Fruit fly (Drosophila melanogaster) whole organism, adult: Measurements from ENCODE around the gene CG33769.

Experiments
- CG11617 ChIP-seq: fragments of 200-800 bp; sonication (Bioruptor generic); optimal IDR thresholded peaks from 2 replicates; lab custom pipeline; 2017; ENCODE audit warnings: mild to moderate bottlenecking, missing biosample characterization, missing genetic modification reagents, missing genetic modification characterization
- CG12768 ChIP-seq: fragments of 200-800 bp; sonication (Bioruptor generic); optimal IDR thresholded peaks from 2 replicates; lab custom pipeline; 2017; ENCODE audit warnings: missing biosample characterization, missing genetic modification characterization, mild to moderate bottlenecking, moderate library complexity, missing genetic modification reagents
- CG14711 ChIP-seq: fragments of 200-800 bp; sonication (Bioruptor generic); optimal IDR thresholded peaks from 2 replicates; lab custom pipeline; 2018; ENCODE audit warnings: missing biosample characterization, mild to moderate bottlenecking, missing genetic modification characterization, moderate library complexity
- CG1620 ChIP-seq: fragments of 200-800 bp; sonication (Bioruptor generic); optimal IDR thresholded peaks from 2 replicates; lab custom pipeline; 2016; ENCODE audit warnings: missing biosample characterization, missing genetic modification characterization
- CG33017 ChIP-seq: fragments of 200-800 bp; sonication (Bioruptor generic); optimal IDR thresholded peaks from 2 replicates; lab custom pipeline; 2018; ENCODE audit warnings: missing biosample characterization, mild to moderate bottlenecking, missing genetic modification characterization, moderate library complexity
- CG5204 ChIP-seq: fragments of 200-800 bp; sonication (Bioruptor generic); optimal IDR thresholded peaks from 2 replicates; lab custom pipeline; 2016; ENCODE audit warnings: missing biosample characterization, missing genetic modification characterization
- CG7045 ChIP-seq: fragments of 200-800 bp; sonication (Bioruptor generic); optimal IDR thresholded peaks from 2 replicates; lab custom pipeline; 2017; ENCODE audit warnings: missing biosample characterization, mild to moderate bottlenecking, missing genetic modification characterization
- CG7101 ChIP-seq: fragments of 200-800 bp; sonication (Bioruptor generic); optimal IDR thresholded peaks from 2 replicates; lab custom pipeline; 2018; ENCODE audit warnings: missing biosample characterization, mild to moderate bottlenecking, missing genetic modification characterization, moderate library complexity
- Clk ChIP-seq: fragments of 200-800 bp; sonication (Bioruptor generic); optimal IDR thresholded peaks from 2 replicates; lab custom pipeline; 2017; ENCODE audit warnings: missing biosample characterization, missing genetic modification characterization
- Crg-1 ChIP-seq: fragments of 200-800 bp; sonication (Bioruptor generic); optimal IDR thresholded peaks from 2 replicates; lab custom pipeline; 2016; ENCODE audit warnings: missing biosample characterization, missing genetic modification characterization
- Hr96 ChIP-seq: fragments of 200-800 bp; sonication (Bioruptor generic); optimal IDR thresholded peaks from 2 replicates; lab custom pipeline; 2016; ENCODE audit warnings: missing biosample characterization, missing genetic modification characterization
- Mnt ChIP-seq: fragments of 200-800 bp; sonication (Bioruptor generic); optimal IDR thresholded peaks from 2 replicates; lab custom pipeline; 2016; ENCODE audit warnings: missing biosample characterization, mild to moderate bottlenecking, missing genetic modification characterization
- bab1 ChIP-seq: fragments of 200-800 bp; sonication (Bioruptor generic); optimal IDR thresholded peaks from 3 replicates; lab custom pipeline; 2019; ENCODE audit warnings: missing biosample characterization, mild to moderate bottlenecking, missing genetic modification characterization, moderate library complexity
- cic ChIP-seq: fragments of 200-800 bp; sonication (Bioruptor generic); optimal IDR thresholded peaks from 2 replicates; lab custom pipeline; 2017; ENCODE audit warnings: missing biosample characterization, mild to moderate bottlenecking, missing genetic modification characterization, moderate library complexity
- cnc ChIP-seq, 2 experiments: fragments of >200 bp; optimal IDR thresholded peaks; 2 replicates each; lab custom pipeline; 2017
- kay ChIP-seq: fragments of 200-800 bp; sonication (Bioruptor generic); peaks from one replicate; lab custom pipeline; 2016; ENCODE audit warnings: missing biosample characterization, missing genetic modification characterization, borderline replicate concordance
- ovo ChIP-seq: fragments of 200-800 bp; sonication (Bioruptor generic); optimal IDR thresholded peaks from 2 replicates; lab custom pipeline; 2016; ENCODE audit warnings: missing biosample characterization, missing genetic modification characterization
- pad ChIP-seq: fragments of 200-800 bp; sonication (Bioruptor generic); optimal IDR thresholded peaks from 3 replicates; lab custom pipeline; 2017; ENCODE audit warnings: missing biosample characterization, missing genetic modification characterization, mild to moderate bottlenecking, moderate library complexity, missing genetic modification reagents
- tj ChIP-seq: fragments of 200-800 bp; sonication (Bioruptor generic); optimal IDR thresholded peaks from 3 replicates; lab custom pipeline; 2017; ENCODE audit warnings: missing biosample characterization, mild to moderate bottlenecking, missing genetic modification characterization, moderate library complexity
- toe ChIP-seq: fragments of 200-800 bp; sonication (Bioruptor generic); optimal IDR thresholded peaks from 2 replicates; lab custom pipeline; 2016; ENCODE audit warnings: missing biosample characterization, missing genetic modification characterization

Gene CG33769

DNA sequence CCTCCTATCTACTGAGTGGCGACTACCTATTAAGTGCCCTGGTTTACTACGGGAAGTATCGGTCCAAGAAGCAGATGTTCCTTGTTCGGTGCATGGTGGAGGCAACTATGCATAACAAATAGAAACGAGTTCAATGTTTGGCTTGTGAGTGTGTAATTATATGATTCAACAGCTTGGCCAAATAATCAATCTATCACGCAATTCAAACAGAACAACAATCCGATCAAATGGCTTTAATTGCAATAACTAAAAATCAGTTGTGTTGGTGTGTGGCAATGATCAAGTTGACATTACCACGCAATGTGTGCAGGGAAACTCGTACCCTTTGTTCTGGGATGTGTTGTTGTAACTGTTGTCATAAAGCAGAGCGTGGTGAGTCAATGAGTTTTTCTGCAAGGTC is at the start of gene CG33769:
Gene CG33769, plus strand, starts transcription at position 301 of the 400 bp plus-strand sequence.
- TF ChIP-seq pad (GFP tag; lab: Kevin White, UChicago), result no peak
- TF ChIP-seq CG5204 (GFP tag; lab: Kevin White, UChicago), result no peak
- no peak for TF ChIP-seq Hr96 (GFP tag; lab: Kevin White, UChicago)
- no peak for TF ChIP-seq bab1 (GFP tag; lab: Kevin White, UChicago)
- no peak for TF ChIP-seq CG33017 (tag; lab: Kevin White, UChicago)
- TF ChIP-seq CG7045 (GFP tag; lab: Kevin White, UChicago), result no peak
- no peak for TF ChIP-seq Clk (GFP tag; lab: Kevin White, UChicago)
- TF ChIP-seq cic (GFP tag; lab: Kevin White, UChicago), result no peak
- TF ChIP-seq tj (GFP tag; lab: Kevin White, UChicago), result no peak
- TF ChIP-seq CG1620, result no peak
- TF ChIP-seq ovo (GFP tag; lab: Kevin White, UChicago), result no peak
- TF ChIP-seq toe (GFP tag; lab: Kevin White, UChicago), result no peak
- no peak for TF ChIP-seq Crg-1 (GFP tag; lab: Kevin White, UChicago)
- TF ChIP-seq CG7101 (tag; lab: Kevin White, UChicago), result no peak
- TF ChIP-seq CG11617 (GFP tag; lab: Kevin White, UChicago), result no peak
- no peak for TF ChIP-seq CG14711
- no peak for TF ChIP-seq Mnt (GFP tag; lab: Kevin White, UChicago)
- TF ChIP-seq CG12768 (GFP tag; lab: Kevin White, UChicago), result no peak
- TF ChIP-seq kay (GFP tag; lab: Kevin White, UChicago), result no peak

DNA sequence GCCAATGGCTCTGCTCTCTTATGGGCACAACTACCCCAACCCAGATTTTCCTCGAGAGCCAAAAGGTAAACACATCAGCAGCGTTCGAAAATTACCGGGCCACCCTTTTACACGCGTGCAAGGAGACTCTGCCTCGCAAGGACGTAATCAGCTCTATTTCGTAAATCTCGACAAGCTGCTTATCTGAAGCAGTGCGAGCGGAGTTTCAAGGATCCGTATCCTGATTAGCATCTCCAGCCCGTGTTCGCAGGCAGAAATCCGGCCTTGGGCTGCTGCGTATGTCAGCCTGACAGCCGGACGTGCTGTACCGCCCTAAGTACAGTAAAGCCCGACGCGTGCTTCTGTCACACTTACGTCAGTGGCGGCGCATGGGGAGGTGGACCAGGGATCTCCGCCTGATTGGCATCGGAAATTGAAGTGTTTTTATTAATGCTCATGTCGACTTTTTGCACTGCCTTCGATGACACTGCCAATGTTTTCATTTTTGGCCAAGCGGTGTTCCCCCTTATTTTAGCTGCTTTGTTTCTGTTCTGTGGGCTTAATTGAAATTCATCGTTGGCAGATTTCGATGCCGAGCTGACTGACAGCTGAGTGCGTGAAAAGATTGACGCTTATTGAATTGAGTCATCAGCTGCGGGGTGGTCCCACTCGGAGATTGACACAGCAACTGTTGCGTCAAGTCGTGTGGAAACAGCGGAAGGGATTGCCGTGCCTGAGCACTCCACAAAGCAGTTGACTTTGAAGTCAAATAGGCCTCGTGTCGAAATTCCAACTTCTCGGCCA is 41.9 kb upstream of the CG33769 start, which contains the start of gene ND-B14.5AL:
Gene ND-B14.5AL, plus strand, starts transcription at position 733 of the 783 bp plus-strand sequence.
- TF ChIP-seq Clk (GFP tag; lab: Kevin White, UChicago) (no peak), cic (GFP tag; lab: Kevin White, UChicago) (no peak), CG5204 (GFP tag; lab: Kevin White, UChicago) (no peak), Mnt (GFP tag; lab: Kevin White, UChicago) (no peak), kay (GFP tag; lab: Kevin White, UChicago) (no peak), CG33017 (tag; lab: Kevin White, UChicago) (no peak), bab1 (GFP tag; lab: Kevin White, UChicago) (no peak), CG11617 (GFP tag; lab: Kevin White, UChicago) (no peak), cnc (optimal IDR thresholded peaks at IDR 0.05; lab: Kevin White, UChicago) (no peak), Hr96 (GFP tag; lab: Kevin White, UChicago) (no peak), CG7101 (tag; lab: Kevin White, UChicago) (no peak)

DNA sequence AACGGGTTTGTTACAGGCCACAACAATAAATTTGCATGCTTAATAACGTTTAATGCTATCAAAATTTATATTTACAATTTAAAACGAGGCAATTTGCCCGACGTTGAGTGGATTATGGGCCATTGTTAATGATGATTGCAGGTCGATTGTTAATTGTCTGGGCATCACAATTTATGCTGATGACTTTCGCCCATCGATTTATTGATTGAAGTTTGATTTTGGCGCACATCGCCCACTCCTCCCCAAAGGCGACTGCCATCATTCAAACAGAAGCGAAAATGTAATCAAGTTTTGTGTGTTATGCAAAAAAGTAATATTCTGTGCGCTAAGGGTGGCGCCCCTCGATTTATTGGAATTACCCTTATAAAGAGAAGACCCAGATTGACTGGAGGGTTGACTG is 40.7 kb upstream of the CG33769 start:
- no peak for TF ChIP-seq Mnt (GFP tag; lab: Kevin White, UChicago)
- no peak for TF ChIP-seq CG5204 (GFP tag; lab: Kevin White, UChicago)
- TF ChIP-seq kay (GFP tag; lab: Kevin White, UChicago), result no peak
- no peak for TF ChIP-seq toe (GFP tag; lab: Kevin White, UChicago)
- TF ChIP-seq CG33017 (tag; lab: Kevin White, UChicago), result no peak
- no peak for TF ChIP-seq ovo (GFP tag; lab: Kevin White, UChicago)
- no peak for TF ChIP-seq pad (GFP tag; lab: Kevin White, UChicago)
- TF ChIP-seq tj (GFP tag; lab: Kevin White, UChicago), result no peak
- TF ChIP-seq cnc (optimal IDR thresholded peaks at IDR 0.05; lab: Kevin White, UChicago), result no peak
- no peak for TF ChIP-seq Hr96 (GFP tag; lab: Kevin White, UChicago)
- no peak for TF ChIP-seq Crg-1 (GFP tag; lab: Kevin White, UChicago)
- TF ChIP-seq CG7101 (tag; lab: Kevin White, UChicago), result no peak
- no peak for TF ChIP-seq CG7045 (GFP tag; lab: Kevin White, UChicago)
- no peak for TF ChIP-seq CG11617 (GFP tag; lab: Kevin White, UChicago)
- no peak for TF ChIP-seq bab1 (GFP tag; lab: Kevin White, UChicago)
- no peak for TF ChIP-seq cic (GFP tag; lab: Kevin White, UChicago)
- TF ChIP-seq Clk (GFP tag; lab: Kevin White, UChicago), result no peak
- TF ChIP-seq CG14711, result no peak

DNA sequence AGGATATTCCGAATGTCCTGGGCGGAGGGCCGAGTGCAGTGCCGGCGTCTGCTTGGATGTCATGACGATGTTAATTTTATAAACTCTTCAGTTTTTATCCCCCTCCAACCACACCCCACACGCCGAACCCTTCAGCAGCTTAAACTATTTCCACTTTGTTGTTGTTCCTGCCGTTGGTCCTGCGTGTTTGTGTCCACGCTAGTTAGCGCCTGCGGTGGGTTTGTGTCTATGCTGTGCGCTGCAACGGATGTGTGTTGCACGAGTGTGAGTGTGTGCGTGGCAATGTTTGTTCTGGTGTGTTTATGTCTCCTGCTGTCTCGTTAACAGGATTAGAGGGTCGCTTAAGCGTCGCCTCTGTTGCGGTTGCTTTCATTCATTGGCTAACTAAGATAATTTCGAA is 30.9 kb upstream of the CG33769 start:
- TF ChIP-seq tj (GFP tag; lab: Kevin White, UChicago) (no peak), CG11617 (GFP tag; lab: Kevin White, UChicago) (no peak), toe (GFP tag; lab: Kevin White, UChicago) (no peak), CG12768 (GFP tag; lab: Kevin White, UChicago) (no peak), CG5204 (GFP tag; lab: Kevin White, UChicago) (no peak), CG1620 (no peak), cic (GFP tag; lab: Kevin White, UChicago) (no peak), Hr96 (GFP tag; lab: Kevin White, UChicago) (no peak), Crg-1 (GFP tag; lab: Kevin White, UChicago) (no peak), cnc (optimal IDR thresholded peaks at IDR 0.05; lab: Kevin White, UChicago) (no peak), ovo (GFP tag; lab: Kevin White, UChicago) (no peak), CG33017 (tag; lab: Kevin White, UChicago) (no peak), kay (GFP tag; lab: Kevin White, UChicago) (no peak), CG14711 (no peak)

DNA sequence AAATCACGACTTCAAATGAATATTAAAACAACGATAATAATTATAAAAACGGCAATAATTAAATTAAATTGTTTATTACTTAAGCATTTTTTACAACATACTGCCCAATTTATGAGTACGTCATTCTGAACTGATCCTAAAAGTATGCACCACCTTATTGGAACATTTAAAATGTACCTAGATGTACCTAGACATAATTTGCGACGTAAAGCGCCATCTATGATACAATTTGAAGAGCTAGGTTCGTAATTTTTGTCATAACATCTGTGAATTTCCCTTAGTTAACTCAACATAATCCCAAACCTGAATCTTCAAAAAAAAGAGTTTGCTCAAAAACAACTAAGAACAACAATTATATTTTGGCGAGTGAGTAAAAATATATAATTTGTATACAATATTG is 13.6 kb upstream of the CG33769 start:
- TF ChIP-seq toe (GFP tag; lab: Kevin White, UChicago) (no peak), CG33017 (tag; lab: Kevin White, UChicago) (no peak), pad (GFP tag; lab: Kevin White, UChicago) (no peak), CG5204 (GFP tag; lab: Kevin White, UChicago) (no peak), CG1620 (no peak), CG12768 (GFP tag; lab: Kevin White, UChicago) (no peak), CG14711 (no peak), CG11617 (GFP tag; lab: Kevin White, UChicago) (no peak), kay (GFP tag; lab: Kevin White, UChicago) (no peak), Crg-1 (GFP tag; lab: Kevin White, UChicago) (no peak), Clk (GFP tag; lab: Kevin White, UChicago) (no peak), bab1 (GFP tag; lab: Kevin White, UChicago) (no peak)
